Worm (Caenorhabditis elegans): ENCODE results near the gene T04A11.4.
A peak's percentile ranks its signal among the peaks of the same experiment; 100 is the strongest.
"Not testable (repeated sequence)": the region's sequence is repeated elsewhere in the genome, so short reads cannot be mapped to it uniquely, and the experiment has no call there.

Gene T04A11.4

ce11 chrIV:12484479-12484878 lies at the start of gene T04A11.4:
Gene T04A11.4, minus strand, starts transcription at chrIV:12484579.
- TF ChIP-seq nhr-237 (tag; optimal IDR thresholded peaks at IDR 0.05); set-16 (GFP tag; IDR thresholded peaks at IDR 0.05); snpc-4 (tag; optimal IDR thresholded peaks at IDR 0.05): not testable (repeated sequence)

ce11 chrIV:12531464-12531863 lies 47.1 kb upstream of the T04A11.4 start:
- TF ChIP-seq mxl-2 (GFP tag; conservative IDR thresholded peaks at IDR 0.05) (no peak), aha-1 (tag) (peak; percentile 21), ctbp-1 (GFP tag; IDR thresholded peaks at IDR 0.05) (no peak)

ce11 chrIV:12531047-12531446 lies 46.7 kb upstream of the T04A11.4 start, which contains the start of gene F53B2.5:
Gene F53B2.5, minus strand, starts transcription at chrIV:12531147.
- TF ChIP-seq spr-3 (GFP tag; optimal IDR thresholded peaks at IDR 0.05) (no peak), aha-1 (tag) (no peak), mdt-29 (GFP tag; IDR thresholded peaks at IDR 0.05) (no peak), hmg-1.1 (GFP tag; IDR thresholded peaks at IDR 0.05) (no peak), nhr-77 (tag; optimal IDR thresholded peaks at IDR 0.05) (no peak), zfp-3 (GFP tag; conservative IDR thresholded peaks at IDR 0.05) (no peak), lin-1 (GFP tag; IDR thresholded peaks at IDR 0.05) (no peak), pqm-1 (tag; optimal IDR thresholded peaks at IDR 0.05) (no peak), madf-5 (GFP tag; IDR thresholded peaks at IDR 0.05) (no peak), egl-27 (tag; optimal IDR thresholded peaks at IDR 0.05) (no peak)

ce11 chrIV:12527217-12527616 lies 42.8 kb upstream of the T04A11.4 start, which contains the start of gene F53B2.8:
Gene F53B2.8, minus strand, starts transcription at chrIV:12527396.
- TF ChIP-seq nhr-48 (tag; optimal IDR thresholded peaks at IDR 0.05), result peak; percentile 23
- peak; percentile 37 for TF ChIP-seq nhr-102 (tag; optimal IDR thresholded peaks at IDR 0.05)
- no peak for TF ChIP-seq zip-11 (GFP tag; IDR thresholded peaks at IDR 0.05)
- peak in 1 of 2 experiments; percentile 26 for TF ChIP-seq unc-62 (GFP tag; optimal IDR thresholded peaks at IDR 0.05 in 1 of 2)
- no peak for TF ChIP-seq unc-62 (tag; optimal IDR thresholded peaks at IDR 0.05)
- TF ChIP-seq lin-29 (GFP tag; IDR thresholded peaks at IDR 0.05), result no peak
- no peak for TF ChIP-seq gei-8 (GFP tag; optimal IDR thresholded peaks at IDR 0.05)
- peak in 1 of 2 experiments; percentile 8 for TF ChIP-seq mdl-1 (tag; optimal IDR thresholded peaks at IDR 0.05)
- peak; percentile 48; the same call in 1 of the 2 replicates for TF ChIP-seq lin-1 (GFP tag; IDR thresholded peaks at IDR 0.05)
- no peak for TF ChIP-seq pha-4 (GFP tag; IDR thresholded peaks at IDR 0.05)
- no peak for TF ChIP-seq pha-4 (tag; optimal IDR thresholded peaks at IDR 0.05)
- peak; percentile 95 for TF ChIP-seq nhr-6 (tag; optimal IDR thresholded peaks at IDR 0.05)
- no peak for TF ChIP-seq ZK546.5 (tag; optimal IDR thresholded peaks at IDR 0.05)
- TF ChIP-seq zip-2 (tag; optimal IDR thresholded peaks at IDR 0.05), result no peak
- TF ChIP-seq daf-16 (GFP tag; optimal IDR thresholded peaks at IDR 0.05), result peak in 1 of 2 experiments; percentile 40
- TF ChIP-seq daf-16 (tag; optimal IDR thresholded peaks at IDR 0.05), result peak; percentile 98
- no peak for TF ChIP-seq nhr-76 (tag; optimal IDR thresholded peaks at IDR 0.05)
- peak; percentile 10 for TF ChIP-seq nhr-11 (tag; optimal IDR thresholded peaks at IDR 0.05)
- TF ChIP-seq hlh-11 (tag; optimal IDR thresholded peaks at IDR 0.05), result peak; percentile 75
- no peak for TF ChIP-seq ceh-62 (tag; optimal IDR thresholded peaks at IDR 0.05)
- TF ChIP-seq T26A8.4 (GFP tag; IDR thresholded peaks at IDR 0.05), result no peak
- no peak for TF ChIP-seq lin-39 (tag; optimal IDR thresholded peaks at IDR 0.05)
- no peak for TF ChIP-seq ctbp-1 (GFP tag; IDR thresholded peaks at IDR 0.05)
- no peak for TF ChIP-seq F49E8.2 (tag; optimal IDR thresholded peaks at IDR 0.05; ENCODE audit: borderline replicate concordance)
- TF ChIP-seq mxl-3 (GFP tag; optimal IDR thresholded peaks at IDR 0.05), result peak; percentile 10
- TF ChIP-seq sdz-12 (GFP tag; optimal IDR thresholded peaks at IDR 0.05), result no peak
- TF ChIP-seq mes-2 (tag; optimal IDR thresholded peaks at IDR 0.05; ENCODE audit: poor library complexity, severe bottlenecking), result peak; percentile 52
- TF ChIP-seq pqm-1 (tag; optimal IDR thresholded peaks at IDR 0.05), result peak; percentile 88
- TF ChIP-seq aha-1 (tag), result no peak
- no peak for TF ChIP-seq lin-13 (GFP tag; optimal IDR thresholded peaks at IDR 0.05)
- TF ChIP-seq dve-1 (tag; optimal IDR thresholded peaks at IDR 0.05; ENCODE audit: insufficient read depth), result peak; percentile 73
- no peak for TF ChIP-seq arid-1 (GFP tag; conservative IDR thresholded peaks at IDR 0.05)
- no peak for TF ChIP-seq Y105C5A.15 (GFP tag; IDR thresholded peaks at IDR 0.05)
- TF ChIP-seq ceh-82 (tag; optimal IDR thresholded peaks at IDR 0.05), result no peak
- TF ChIP-seq nhr-42 (GFP tag; IDR thresholded peaks at IDR 0.05), result no peak
- TF ChIP-seq php-3 (GFP tag; IDR thresholded peaks at IDR 0.05), result 0 out of 2 replicates have a peak, but pooled peaks have one; percentile 38

Data from whole organism, L4 larva.